Fruit fly (Drosophila melanogaster): ENCODE data around the gene Cdc14.
"Not testable (repeated sequence)": the region's sequence is repeated elsewhere in the genome, so short reads cannot be mapped to it uniquely, and the experiment has no call there.

Cdc14 gene

dm6 chr2L:7810519-7810918 is at the start of gene Cdc14:
Cdc14 (minus strand) TSS chr2L:7810703.
- no peak for TF ChIP-seq noc (tag; optimal IDR thresholded peaks at IDR 0.05)

- not testable (repeated sequence) for TF ChIP-seq noc (tag; optimal IDR thresholded peaks at IDR 0.05)
These were observed 46.1 kb upstream of the Cdc14 start, which contains the start of gene lectin-28C for dm6 chr2L:7856380-7857127. lectin-28C (plus strand) TSS chr2L:7857077.

dm6 chr2L:7855108-7855507 is 44.6 kb upstream of the Cdc14 start, which contains the start of gene CG14535:
CG14535 (minus strand) TSS chr2L:7855475.
- no peak for TF ChIP-seq noc (tag; optimal IDR thresholded peaks at IDR 0.05)

DNA sequence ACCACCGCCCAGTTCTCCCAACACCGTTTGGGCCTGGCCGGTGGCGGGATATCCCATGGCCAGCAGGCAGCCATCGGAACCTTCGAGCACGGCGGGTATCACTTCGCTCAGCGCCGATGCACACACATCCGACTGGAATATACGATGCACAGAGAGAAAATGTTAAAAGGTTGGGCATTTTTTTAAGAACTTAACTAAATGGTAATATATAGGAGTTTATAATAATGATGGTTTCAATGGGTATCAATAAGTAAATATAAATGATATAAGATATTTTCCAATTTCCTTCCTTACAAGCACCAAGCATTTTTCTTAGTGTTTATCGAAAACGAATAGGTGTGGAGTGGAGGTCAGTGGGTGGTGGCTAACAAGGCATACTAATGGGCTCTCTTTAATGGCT is 41.1 kb upstream of the Cdc14 start:
- TF ChIP-seq noc (tag; optimal IDR thresholded peaks at IDR 0.05) = no peak

dm6 chr2L:7850406-7850805 is 39.9 kb upstream of the Cdc14 start:
- TF ChIP-seq noc (tag; optimal IDR thresholded peaks at IDR 0.05) = no peak

DNA sequence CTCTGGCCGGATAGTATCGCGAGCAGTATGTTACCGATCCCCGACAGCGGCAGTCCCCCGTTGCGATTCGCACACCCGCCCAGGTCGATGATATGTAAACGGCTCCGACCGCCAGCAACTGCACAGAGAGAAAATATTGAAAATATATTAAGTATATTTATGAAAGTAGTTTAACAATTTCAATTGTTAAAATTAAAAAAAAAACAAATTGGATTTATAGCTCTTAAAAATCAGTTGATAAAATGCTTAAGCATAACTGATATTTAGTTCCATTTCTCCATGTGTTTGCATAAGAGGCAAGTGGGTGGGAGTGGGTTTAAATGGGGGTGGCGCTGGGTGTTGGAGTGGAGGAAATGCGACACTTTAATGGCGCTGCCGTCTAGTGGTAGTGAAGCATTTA is 39.0 kb upstream of the Cdc14 start:
- no peak for TF ChIP-seq noc (tag; optimal IDR thresholded peaks at IDR 0.05)

- no peak for TF ChIP-seq noc (tag; optimal IDR thresholded peaks at IDR 0.05)
These were observed 30.7 kb upstream of the Cdc14 start for dm6 chr2L:7841244-7841643.

- no peak for TF ChIP-seq noc (tag; optimal IDR thresholded peaks at IDR 0.05)
These were observed 29.6 kb upstream of the Cdc14 start, which contains the start of gene CG14537 for dm6 chr2L:7840152-7840551. CG14537 (plus strand) TSS chr2L:7840452.

DNA sequence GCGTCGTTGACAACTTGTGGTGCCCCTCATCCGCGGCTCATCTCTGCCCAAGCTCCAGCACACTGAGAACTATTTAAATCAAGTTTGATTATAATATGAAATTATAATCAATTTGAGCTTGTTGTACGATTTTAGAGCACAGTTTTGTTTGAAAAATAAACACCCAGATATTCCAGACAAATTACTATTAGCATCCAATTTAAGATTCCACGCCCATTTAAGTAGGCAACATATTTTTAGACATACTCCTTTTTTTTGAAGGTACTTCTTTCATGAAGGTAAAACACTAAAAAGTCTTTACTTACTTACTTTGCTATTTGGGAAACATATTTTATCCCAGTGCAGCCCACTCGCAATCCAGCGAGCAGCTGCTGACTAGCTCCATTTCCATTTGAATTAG is 27.5 kb upstream of the Cdc14 start:
- TF ChIP-seq noc (tag; optimal IDR thresholded peaks at IDR 0.05) = no peak

- TF ChIP-seq noc (tag; optimal IDR thresholded peaks at IDR 0.05) = no peak
These were observed 23.1 kb upstream of the Cdc14 start for dm6 chr2L:7833650-7834049.

dm6 chr2L:7833238-7833637 is 22.7 kb upstream of the Cdc14 start:
- TF ChIP-seq noc (tag; optimal IDR thresholded peaks at IDR 0.05) = no peak

- no peak for TF ChIP-seq noc (tag; optimal IDR thresholded peaks at IDR 0.05)
These were observed 18.4 kb upstream of the Cdc14 start for dm6 chr2L:7828901-7829300.

DNA sequence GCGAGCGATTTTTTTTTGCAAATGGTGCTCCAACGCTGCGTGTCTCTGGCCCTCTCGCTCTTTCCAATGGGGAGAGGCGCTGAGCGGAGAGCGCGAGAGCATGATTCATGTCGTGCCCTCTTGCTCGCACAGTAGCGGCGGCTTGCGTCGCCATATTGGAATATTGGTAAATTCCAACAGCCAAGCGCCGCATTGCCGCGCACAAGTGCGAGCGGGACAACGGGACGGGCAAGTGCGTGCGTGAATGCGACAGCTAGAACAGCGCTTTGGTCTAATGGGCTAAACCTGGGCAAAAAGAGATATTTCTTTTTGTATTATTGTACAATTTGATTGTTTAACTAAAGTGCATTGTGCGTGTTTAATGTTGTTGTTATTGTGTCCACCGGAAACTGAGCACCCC is 17.7 kb upstream of the Cdc14 start:
- peak; percentile 0 for TF ChIP-seq noc (tag; optimal IDR thresholded peaks at IDR 0.05)

dm6 chr2L:7827045-7828004 is 16.8 kb upstream of the Cdc14 start, which contains the start of the genes Rack1 and mts:
Rack1 (minus strand) TSS chr2L:7827315.
mts (plus strand) TSS chr2L:7827650.
- peak; percentile 61 for TF ChIP-seq noc (tag; optimal IDR thresholded peaks at IDR 0.05)

- TF ChIP-seq noc (tag; optimal IDR thresholded peaks at IDR 0.05) = peak; percentile 19
These were observed 10.9 kb upstream of the Cdc14 start for dm6 chr2L:7821279-7821848.

DNA sequence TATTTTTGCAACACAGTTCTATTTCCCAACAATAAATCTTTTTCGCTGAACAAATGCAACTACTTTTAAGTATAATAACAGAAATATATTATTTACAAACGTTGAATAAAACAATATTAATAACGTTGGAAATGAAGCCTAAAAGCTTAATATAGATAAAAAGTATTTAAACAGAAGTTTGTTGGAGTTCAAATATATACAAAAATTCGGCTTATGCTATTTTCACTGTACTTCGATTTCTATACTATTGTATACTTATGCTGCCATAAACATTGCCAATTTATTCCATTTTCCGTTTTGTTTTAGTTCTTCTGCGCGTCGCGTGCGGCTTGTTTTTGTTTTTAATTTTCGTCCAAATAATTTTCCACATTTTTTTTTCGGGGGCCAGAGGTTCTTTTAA is 10.3 kb upstream of the Cdc14 start, which contains the start of gene CG7115:
CG7115 (plus strand) TSS at position 301 of the 400 bp plus-strand sequence.
- no peak for TF ChIP-seq noc (tag; optimal IDR thresholded peaks at IDR 0.05)
